Fruit fly (Drosophila melanogaster) whole organism, wandering third instar larva: ENCODE measurements around the gene CG8993.

Experiments
- Abd-B ChIP-seq: fragments of >200 bp; optimal IDR thresholded peaks from 2 replicates; lab custom pipeline; 2017; ENCODE audit warnings: missing biosample characterization, missing genetic modification characterization
- CG32264 ChIP-seq: fragments of 200-800 bp; sonication (Bioruptor generic); optimal IDR thresholded peaks from 2 replicates; lab custom pipeline; 2016; ENCODE audit warnings: missing biosample characterization, missing genetic modification characterization
- CG9705 ChIP-seq: fragments of 200-800 bp; sonication (Bioruptor generic); optimal IDR thresholded peaks from 2 replicates; lab custom pipeline; 2018; ENCODE audit warnings: missing biosample characterization, mild to moderate bottlenecking, missing genetic modification characterization
- CrebA ChIP-seq: fragments of 200-800 bp; sonication (Bioruptor generic); optimal IDR thresholded peaks from 2 replicates; lab custom pipeline; 2016; ENCODE audit warnings: missing biosample characterization, mild to moderate bottlenecking, missing genetic modification characterization, borderline replicate concordance
- Dfd ChIP-seq: fragments of >200 bp; optimal IDR thresholded peaks from 2 replicates; lab custom pipeline; 2017; ENCODE audit warnings: missing biosample characterization, missing genetic modification characterization
- Dif ChIP-seq: fragments of 200-275, 200-300 bp; sonication (Bioruptor generic); optimal IDR thresholded peaks from 2 replicates; lab custom pipeline; 2018; ENCODE audit warnings: missing biosample characterization, missing genetic modification characterization; ENCODE audit not compliant: partially characterized antibody
- Hnf4 ChIP-seq: fragments of 200-800 bp; sonication (Bioruptor generic); optimal IDR thresholded peaks from 2 replicates; lab custom pipeline; 2016; ENCODE audit warnings: missing biosample characterization, mild to moderate bottlenecking, missing genetic modification characterization
- Hr78 ChIP-seq: fragments of >200 bp; optimal IDR thresholded peaks from 2 replicates; lab custom pipeline; 2017; ENCODE audit warnings: missing biosample characterization, missing genetic modification characterization
- Hr83 ChIP-seq: fragments of 200-300 bp; sonication (Bioruptor generic); optimal IDR thresholded peaks from 2 replicates; lab custom pipeline; 2016; ENCODE audit warnings: missing biosample characterization, mild to moderate bottlenecking, missing genetic modification characterization, moderate library complexity; ENCODE audit not compliant: poor library complexity, severe bottlenecking
- Mio ChIP-seq: sonication (Bioruptor generic); optimal IDR thresholded peaks from 2 replicates; lab custom pipeline; 2016; ENCODE audit warnings: missing biosample characterization, missing genetic modification characterization
- Myc ChIP-seq: fragments of >200 bp; optimal IDR thresholded peaks from 2 replicates; lab custom pipeline; 2017
- N ChIP-seq: fragments of >200 bp; optimal IDR thresholded peaks from 2 replicates; lab custom pipeline; 2018; ENCODE audit warnings: missing biosample characterization, missing external identifiers, missing genetic modification characterization
- OdsH ChIP-seq: fragments of 200-800 bp; sonication (Bioruptor generic); optimal IDR thresholded peaks from 2 replicates; lab custom pipeline; 2016; ENCODE audit warnings: missing biosample characterization, mild to moderate bottlenecking, missing genetic modification characterization
- Rel ChIP-seq, 2 experiments: fragments of 200-800 bp; sonication (Bioruptor generic) in 1 of 2; optimal IDR thresholded peaks; 2 replicates in 1 of 2; 3 replicates in 1 of 2; lab custom pipeline; 2016 to 2019; ENCODE audit warnings: mild to moderate bottlenecking in 2 of 2, missing biosample characterization in 2 of 2, missing genetic modification characterization in 2 of 2, moderate library complexity in 1 of 2
- Sp1 ChIP-seq: fragments of 200-800 bp; sonication (Bioruptor generic); optimal IDR thresholded peaks from 3 replicates; lab custom pipeline; 2019; ENCODE audit warnings: missing biosample characterization, mild to moderate bottlenecking, missing genetic modification characterization, moderate library complexity
- br ChIP-seq: fragments of 200-800 bp; sonication (Bioruptor generic); optimal IDR thresholded peaks from 2 replicates; lab custom pipeline; 2016; ENCODE audit warnings: missing biosample characterization, missing genetic modification characterization
- dl ChIP-seq, 2 experiments: fragments of 175-275, 200-275 bp in 1 of 2; fragments of 200-275 bp in 1 of 2; sonication (Bioruptor generic); optimal IDR thresholded peaks; lab custom pipeline; 2018; ENCODE audit warnings: mild to moderate bottlenecking in 2 of 2, missing biosample characterization in 2 of 2, missing genetic modification characterization in 2 of 2, moderate library complexity in 2 of 2; ENCODE audit not compliant: partially characterized antibody in 2 of 2, insufficient read depth in 1 of 2
- dmrt93B ChIP-seq: fragments of 200-800 bp; sonication (Bioruptor generic); optimal IDR thresholded peaks from 2 replicates; lab custom pipeline; 2018; ENCODE audit warnings: missing biosample characterization, mild to moderate bottlenecking, missing genetic modification characterization
- dsf ChIP-seq: sonication (Bioruptor generic); optimal IDR thresholded peaks from 2 replicates; lab custom pipeline; 2016; ENCODE audit warnings: missing biosample characterization, missing genetic modification characterization, borderline replicate concordance
- foxo ChIP-seq, 2 experiments: fragments of 200-800 bp; sonication (Bioruptor generic); optimal IDR thresholded peaks; 2 replicates in 1 of 2; 3 replicates in 1 of 2; lab custom pipeline; 2016 to 2017; ENCODE audit warnings: missing biosample characterization in 2 of 2, missing genetic modification characterization in 2 of 2
- h ChIP-seq: fragments of 200-800 bp; sonication (Bioruptor generic); optimal IDR thresholded peaks from 3 replicates; lab custom pipeline; 2016; ENCODE audit warnings: missing biosample characterization, mild to moderate bottlenecking, missing genetic modification characterization
- jim ChIP-seq: fragments of 175-275, 200-325 bp; sonication (Bioruptor generic); optimal IDR thresholded peaks from 2 replicates; lab custom pipeline; 2016; ENCODE audit warnings: missing biosample characterization, mild to moderate bottlenecking, missing genetic modification characterization
- lola ChIP-seq: fragments of >200 bp; optimal IDR thresholded peaks from 2 replicates; lab custom pipeline; 2017; ENCODE audit warnings: missing biosample characterization, missing genetic modification characterization
- pan ChIP-seq: fragments of >200 bp; optimal IDR thresholded peaks from 2 replicates; lab custom pipeline; 2017
- rgr ChIP-seq: fragments of 200-800 bp; sonication (Bioruptor generic); optimal IDR thresholded peaks from 3 replicates; lab custom pipeline; 2016; ENCODE audit warnings: missing biosample characterization, mild to moderate bottlenecking, missing genetic modification characterization
- sage ChIP-seq: fragments of 200-800 bp; sonication (Bioruptor generic); optimal IDR thresholded peaks from 2 replicates; lab custom pipeline; 2016; ENCODE audit warnings: missing biosample characterization, mild to moderate bottlenecking, missing genetic modification characterization
- sv ChIP-seq: fragments of 200-800 bp; sonication (Bioruptor generic); optimal IDR thresholded peaks from 3 replicates; lab custom pipeline; 2016; ENCODE audit warnings: missing biosample characterization, missing genetic modification characterization
- tai ChIP-seq: sonication (Bioruptor generic); optimal IDR thresholded peaks from 2 replicates; lab custom pipeline; 2016; ENCODE audit warnings: missing biosample characterization, missing genetic modification characterization
- usp ChIP-seq: fragments of >200 bp; optimal IDR thresholded peaks from 2 replicates; lab custom pipeline; 2017; ENCODE audit warnings: missing biosample characterization, missing genetic modification characterization
- woc ChIP-seq: sonication (Bioruptor generic); optimal IDR thresholded peaks from 2 replicates; lab custom pipeline; 2016; ENCODE audit warnings: missing biosample characterization, mild to moderate bottlenecking, missing genetic modification characterization

Gene CG8993

dm6 chr3L:2377114-2377783 is 5.2 kb downstream of the CG8993 start, which contains the start of the genes CG15877 and Svil:
Gene CG15877, minus strand, starts transcription at chr3L:2377556.
Gene Svil, plus strand, starts transcription at chr3L:2377655.
- TF ChIP-seq Rel (GFP tag; optimal IDR thresholded peaks at IDR 0.05; lab: Kevin White, UChicago) (no peak), Rel (tag; optimal IDR thresholded peaks at IDR 0.05; lab: Kevin White, UChicago) (peak; percentile 97), Myc (lab: Kevin White, UChicago) (peak; percentile 13), br (GFP tag; lab: Kevin White, UChicago) (peak; percentile 29), Mio (GFP tag; lab: Kevin White, UChicago) (no peak), CrebA (GFP tag; lab: Kevin White, UChicago) (no peak), h (GFP tag; lab: Kevin White, UChicago) (peak; percentile 15), foxo (GFP tag; optimal IDR thresholded peaks at IDR 0.05; lab: Kevin White, UChicago) (peak in 1 of 2 experiments; percentile 30)

dm6 chr3L:2378549-2378948 is 6.5 kb downstream of the CG8993 start:
- TF ChIP-seq sage (no peak), foxo (GFP tag; optimal IDR thresholded peaks at IDR 0.05; lab: Kevin White, UChicago) (no peak), tai (GFP tag; lab: Kevin White, UChicago) (no peak), usp (GFP tag; lab: Kevin White, UChicago) (no peak), rgr (GFP tag; lab: Kevin White, UChicago) (no peak), dsf (GFP tag; lab: Kevin White, UChicago) (no peak), Hr83 (no peak), br (GFP tag; lab: Kevin White, UChicago) (no peak), Hnf4 (GFP tag; lab: Kevin White, UChicago) (no peak), CrebA (GFP tag; lab: Kevin White, UChicago) (no peak), Dfd (no peak), Sp1 (GFP tag; lab: Kevin White, UChicago) (no peak), OdsH (GFP tag; lab: Kevin White, UChicago) (no peak)
- TF ChIP-seq, all 38 proteins: peak for 0

dm6 chr3L:2379472-2379871 is 7.5 kb downstream of the CG8993 start:
- TF ChIP-seq CG32264 (GFP tag; lab: Kevin White, UChicago) (no peak), sv (no peak), h (GFP tag; lab: Kevin White, UChicago) (no peak), woc (no peak), sage (no peak), Abd-B (GFP tag; lab: Kevin White, UChicago) (no peak), tai (GFP tag; lab: Kevin White, UChicago) (no peak), dsf (GFP tag; lab: Kevin White, UChicago) (no peak), lola (GFP tag; lab: Kevin White, UChicago) (no peak)
- TF ChIP-seq, all 38 proteins: peak for 0

dm6 chr3L:2385325-2386007 is 13.5 kb downstream of the CG8993 start:
- TF ChIP-seq pan, result no peak
- no peak for TF ChIP-seq jim (GFP tag; lab: Kevin White, UChicago)
- TF ChIP-seq CG32264 (GFP tag; lab: Kevin White, UChicago), result no peak
- no peak for TF ChIP-seq N (GFP tag; lab: Kevin White, UChicago)
- TF ChIP-seq dmrt93B (GFP tag; lab: Kevin White, UChicago), result no peak
- no peak for TF ChIP-seq Dif (GFP tag; lab: Kevin White, UChicago)
- TF ChIP-seq rgr (GFP tag; lab: Kevin White, UChicago), result no peak
- no peak for TF ChIP-seq CrebA (GFP tag; lab: Kevin White, UChicago)
- TF ChIP-seq Sp1 (GFP tag; lab: Kevin White, UChicago), result no peak
- no peak for TF ChIP-seq sage
- no peak for TF ChIP-seq Dfd
- no peak for TF ChIP-seq CG9705 (GFP tag; lab: Kevin White, UChicago)
- TF ChIP-seq Rel (GFP tag; optimal IDR thresholded peaks at IDR 0.05; lab: Kevin White, UChicago), result no peak
- TF ChIP-seq Rel (tag; optimal IDR thresholded peaks at IDR 0.05; lab: Kevin White, UChicago), result no peak
- TF ChIP-seq Hr78 (GFP tag; lab: Kevin White, UChicago), result no peak
- no peak for TF ChIP-seq dl (GFP tag; optimal IDR thresholded peaks at IDR 0.05; lab: Kevin White, UChicago; ENCODE audit: insufficient read depth in 1 of 2, partially characterized antibody in 2 of 2)
